Fruit fly (Drosophila melanogaster) Kc167 (cell line): ENCODE measurements around the gene CG18542.

Experiments used
- Myc ChIP-seq: fragments of >200 bp; optimal IDR thresholded peaks from 2 replicates; lab custom pipeline; 2017; ENCODE audit warnings: missing external identifiers
- insv ChIP-seq: fragments of >200 bp; optimal IDR thresholded peaks from 3 replicates; lab custom pipeline; 2018; ENCODE audit warnings: missing external identifiers

- TF ChIP-seq insv (no peak), Myc (lab: Kevin White, UChicago) (no peak)
Observed at dm6 chr3R:9704183-9705007, 18.8 kb downstream of the CG18542 start.
